Fruit fly (Drosophila melanogaster) whole organism, prepupa: ENCODE results near the gene RpL7-like.
A peak's percentile ranks its signal among the peaks of the same experiment; 100 is the strongest.

Experiments used
- CG10669 ChIP-seq: fragments of 200-800 bp; sonication (Bioruptor generic); optimal IDR thresholded peaks from 3 replicates; lab custom pipeline; 2018; ENCODE audit warnings: missing biosample characterization, mild to moderate bottlenecking, missing genetic modification characterization, moderate library complexity
- CG11294 ChIP-seq: fragments of 200-800 bp; sonication (Bioruptor generic); IDR thresholded peaks from 2 replicates; pipeline ENCODE4 v1.3.6; 2022; ENCODE audit warnings: missing biosample characterization, missing genetic modification characterization
- CG15336 ChIP-seq: fragments of 200-800 bp; sonication (Bioruptor generic); IDR thresholded peaks from 2 replicates; pipeline ENCODE4 v1.3.6; 2022; ENCODE audit warnings: missing biosample characterization, missing genetic modification characterization
- CG1621 ChIP-seq: fragments of 200-800 bp; sonication (Bioruptor generic); optimal IDR thresholded peaks from 3 replicates; lab custom pipeline; 2018; ENCODE audit warnings: missing biosample characterization, mild to moderate bottlenecking, missing genetic modification characterization
- CG16779 ChIP-seq: fragments of 200-800 bp; sonication (Bioruptor generic); optimal IDR thresholded peaks from 3 replicates; lab custom pipeline; 2017; ENCODE audit warnings: missing biosample characterization, mild to moderate bottlenecking, missing genetic modification characterization
- CG31627 ChIP-seq: fragments of 200-800 bp; sonication (Bioruptor generic); optimal IDR thresholded peaks from 3 replicates; lab custom pipeline; 2016; ENCODE audit warnings: missing biosample characterization, missing genetic modification characterization
- CG32006 ChIP-seq: fragments of 200-800 bp; sonication (Bioruptor generic); optimal IDR thresholded peaks from 3 replicates; lab custom pipeline; 2017; ENCODE audit warnings: missing biosample characterization, mild to moderate bottlenecking, missing genetic modification characterization
- CG34406 ChIP-seq: fragments of 200-800 bp; sonication (Bioruptor generic); optimal IDR thresholded peaks from 3 replicates; lab custom pipeline; 2016; ENCODE audit warnings: missing biosample characterization, missing genetic modification characterization
- CG3919 ChIP-seq: fragments of 200-800 bp; sonication (Bioruptor generic); optimal IDR thresholded peaks from 3 replicates; lab custom pipeline; 2016; ENCODE audit warnings: missing biosample characterization, missing genetic modification characterization
- CG4318 ChIP-seq: fragments of 200-800 bp; sonication (Bioruptor generic); optimal IDR thresholded peaks from 3 replicates; lab custom pipeline; 2017; ENCODE audit warnings: missing biosample characterization, mild to moderate bottlenecking, missing genetic modification characterization
- CG6163 ChIP-seq: fragments of 200-800 bp; sonication (Bioruptor generic); IDR thresholded peaks from 3 replicates; pipeline ENCODE4 v1.3.6; 2022; ENCODE audit warnings: missing biosample characterization, missing genetic modification characterization
- CG6276 ChIP-seq: fragments of 200-800 bp; sonication (Bioruptor generic); optimal IDR thresholded peaks from 2 replicates; lab custom pipeline; 2017; ENCODE audit warnings: missing biosample characterization, mild to moderate bottlenecking, missing genetic modification characterization
- CG6792 ChIP-seq: fragments of 200-800 bp; sonication (Bioruptor generic); optimal IDR thresholded peaks from 3 replicates; lab custom pipeline; 2016; ENCODE audit warnings: missing biosample characterization, missing genetic modification characterization
- CG6808 ChIP-seq: fragments of 200-800 bp; sonication (Bioruptor generic); optimal IDR thresholded peaks from 3 replicates; lab custom pipeline; 2017; ENCODE audit warnings: missing biosample characterization, missing genetic modification characterization, mild to moderate bottlenecking, moderate library complexity, missing genetic modification reagents
- CG6854 ChIP-seq: fragments of 200-800 bp; sonication (Bioruptor generic); optimal IDR thresholded peaks from 2 replicates; lab custom pipeline; 2017; ENCODE audit warnings: missing biosample characterization, mild to moderate bottlenecking, missing genetic modification characterization
- CG7368 ChIP-seq: fragments of 200-800 bp; sonication (Bioruptor generic); optimal IDR thresholded peaks from 3 replicates; lab custom pipeline; 2016; ENCODE audit warnings: missing biosample characterization, missing genetic modification characterization
- CG8632 ChIP-seq: fragments of 200-800 bp; sonication (Bioruptor generic); optimal IDR thresholded peaks from 3 replicates; lab custom pipeline; 2016; ENCODE audit warnings: missing biosample characterization, missing genetic modification characterization
- CG9139 ChIP-seq: fragments of 200-800 bp; sonication (Bioruptor generic); optimal IDR thresholded peaks from 3 replicates; lab custom pipeline; 2017; ENCODE audit warnings: missing biosample characterization, mild to moderate bottlenecking, missing genetic modification characterization
- Eip75B ChIP-seq: fragments of 200-800 bp; sonication (Bioruptor generic); optimal IDR thresholded peaks from 3 replicates; lab custom pipeline; 2016; ENCODE audit warnings: missing biosample characterization, missing genetic modification characterization
- Eip78C ChIP-seq: fragments of 200-800 bp; sonication (Bioruptor generic); peaks from one replicate; lab custom pipeline; 2016; ENCODE audit warnings: missing biosample characterization, missing genetic modification characterization
- Ets21C ChIP-seq: fragments of 200-800 bp; sonication (Bioruptor generic); optimal IDR thresholded peaks from 3 replicates; lab custom pipeline; 2016; ENCODE audit warnings: missing biosample characterization, missing genetic modification characterization
- Gug ChIP-seq: fragments of 200-800 bp; sonication (Bioruptor generic); IDR thresholded peaks from 2 replicates; pipeline ENCODE4 v1.3.6; 2022; ENCODE audit warnings: missing biosample characterization, missing genetic modification characterization
- Hr38 ChIP-seq: sonication (Bioruptor generic); optimal IDR thresholded peaks from 2 replicates; lab custom pipeline; 2016; ENCODE audit warnings: missing biosample characterization, missing genetic modification characterization
- Hr39 ChIP-seq: fragments of 200-800 bp; sonication (Bioruptor generic); optimal IDR thresholded peaks from 2 replicates; lab custom pipeline; 2016; ENCODE audit warnings: missing biosample characterization, missing genetic modification characterization
- Hr4 ChIP-seq: fragments of 200-800 bp; sonication (Bioruptor generic); optimal IDR thresholded peaks from 3 replicates; lab custom pipeline; 2016; ENCODE audit warnings: missing biosample characterization, missing genetic modification characterization
- Lpt ChIP-seq: fragments of 200-800 bp; sonication (Bioruptor generic); optimal IDR thresholded peaks from 3 replicates; lab custom pipeline; 2016; ENCODE audit warnings: missing biosample characterization, missing genetic modification characterization
- OdsH ChIP-seq: fragments of 200-800 bp; sonication (Bioruptor generic); optimal IDR thresholded peaks from 3 replicates; lab custom pipeline; 2016; ENCODE audit warnings: missing biosample characterization, missing genetic modification characterization
- Smox ChIP-seq: fragments of 200-800 bp; sonication (Bioruptor generic); optimal IDR thresholded peaks from 3 replicates; lab custom pipeline; 2016; ENCODE audit warnings: missing biosample characterization, missing genetic modification characterization
- Sox102F ChIP-seq: fragments of 200-800 bp; sonication (Bioruptor generic); optimal IDR thresholded peaks from 2 replicates; lab custom pipeline; 2016; ENCODE audit warnings: missing biosample characterization, mild to moderate bottlenecking, missing genetic modification characterization
- Sox14 ChIP-seq: fragments of 200-800 bp; sonication (Bioruptor generic); optimal IDR thresholded peaks from 3 replicates; lab custom pipeline; 2016; ENCODE audit warnings: missing biosample characterization, missing genetic modification characterization
- achi ChIP-seq: fragments of 200-800 bp; sonication (Bioruptor generic); optimal IDR thresholded peaks from 3 replicates; lab custom pipeline; 2016; ENCODE audit warnings: missing biosample characterization, missing genetic modification characterization
- cyc ChIP-seq: fragments of 200-800 bp; sonication (Bioruptor generic); optimal IDR thresholded peaks from 3 replicates; lab custom pipeline; 2016; ENCODE audit warnings: missing biosample characterization, missing genetic modification characterization
- dac ChIP-seq: fragments of 200-800 bp; sonication (Bioruptor generic); optimal IDR thresholded peaks from 2 replicates; lab custom pipeline; 2017; ENCODE audit warnings: missing biosample characterization, mild to moderate bottlenecking, missing genetic modification characterization
- dsx ChIP-seq: fragments of 200-800 bp; optimal IDR thresholded peaks from 3 replicates; lab custom pipeline; 2019; ENCODE audit warnings: missing biosample characterization, mild to moderate bottlenecking, missing genetic modification characterization, moderate library complexity; ENCODE audit not compliant: poor library complexity, severe bottlenecking
- eg ChIP-seq: fragments of 200-800 bp; sonication (Bioruptor generic); IDR thresholded peaks from 3 replicates; pipeline ENCODE4 v1.3.6; 2022; ENCODE audit warnings: missing biosample characterization, missing genetic modification characterization
- esn ChIP-seq: fragments of 200-800 bp; sonication (Bioruptor generic); optimal IDR thresholded peaks from 2 replicates; lab custom pipeline; 2016; ENCODE audit warnings: missing biosample characterization, mild to moderate bottlenecking, missing genetic modification characterization, moderate library complexity
- fd59A ChIP-seq: fragments of 200-800 bp; sonication (Bioruptor generic); optimal IDR thresholded peaks from 2 replicates; lab custom pipeline; 2017; ENCODE audit warnings: missing biosample characterization, mild to moderate bottlenecking, missing genetic modification characterization, missing genetic modification reagents
- fkh ChIP-seq: fragments of 200-800 bp; sonication (Bioruptor generic); optimal IDR thresholded peaks from 3 replicates; lab custom pipeline; 2017; ENCODE audit warnings: missing biosample characterization, mild to moderate bottlenecking, missing genetic modification characterization, moderate library complexity
- net ChIP-seq: fragments of 200-800 bp; sonication (Bioruptor generic); optimal IDR thresholded peaks from 3 replicates; lab custom pipeline; 2016; ENCODE audit warnings: missing biosample characterization, missing genetic modification characterization
- salr ChIP-seq, 2 experiments: fragments of 200-800 bp; sonication (Bioruptor generic); optimal IDR thresholded peaks; 3 replicates each; lab custom pipeline; 2016 to 2018; ENCODE audit warnings: missing biosample characterization in 2 of 2, missing genetic modification characterization in 2 of 2, mild to moderate bottlenecking in 1 of 2
- ss ChIP-seq, 2 experiments: fragments of 200-800 bp; sonication (Bioruptor generic); optimal IDR thresholded peaks; 2 replicates in 1 of 2; 3 replicates in 1 of 2; lab custom pipeline; 2017 to 2018; ENCODE audit warnings: mild to moderate bottlenecking in 2 of 2, missing biosample characterization in 2 of 2, missing genetic modification characterization in 2 of 2, moderate library complexity in 1 of 2
- svp ChIP-seq: fragments of 200-800 bp; sonication (Bioruptor generic); peaks from one replicate; lab custom pipeline; 2016; ENCODE audit warnings: missing biosample characterization, missing genetic modification characterization
- topi ChIP-seq: fragments of 200-800 bp; sonication (Bioruptor generic); optimal IDR thresholded peaks from 3 replicates; lab custom pipeline; 2016; ENCODE audit warnings: missing biosample characterization, missing genetic modification characterization
- vri ChIP-seq: fragments of 200-800 bp; sonication (Bioruptor generic); optimal IDR thresholded peaks from 3 replicates; lab custom pipeline; 2016; ENCODE audit warnings: missing biosample characterization, mild to moderate bottlenecking, missing genetic modification characterization

The RpL7-like gene

DNA sequence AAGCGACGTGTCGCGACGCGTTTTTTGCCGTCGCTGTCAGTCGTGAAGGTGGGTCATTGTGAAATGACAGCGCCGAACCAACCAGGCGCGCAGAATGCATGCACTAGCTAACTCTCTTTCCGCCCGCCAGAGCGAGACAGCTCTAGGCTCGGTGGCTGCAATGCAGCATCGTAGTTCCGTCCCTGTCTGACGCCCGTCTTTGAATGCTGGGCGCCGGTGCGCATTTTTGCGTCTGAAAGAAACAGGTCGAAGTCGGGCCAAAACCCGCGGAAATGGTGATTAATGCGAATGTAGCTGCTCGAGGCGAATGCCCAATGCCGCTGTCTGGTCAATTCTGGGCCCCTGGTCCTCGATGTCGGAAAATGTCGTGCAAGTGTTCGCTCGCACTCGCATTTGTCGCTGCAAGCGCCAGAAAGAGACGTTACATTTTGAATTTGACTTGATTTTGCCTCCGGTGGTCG, 48.8 kb upstream of the RpL7-like start (continued):
- TF ChIP-seq Smox (GFP tag; lab: Kevin White, UChicago) (peak; percentile 66), fkh (GFP tag; lab: Kevin White, UChicago) (peak; percentile 80), esn (GFP tag; lab: Kevin White, UChicago) (peak; percentile 53), achi (peak; percentile 43), fd59A (peak; percentile 27), CG11294 (GFP tag; lab: Robert Waterston, UW) (no peak), Hr39 (GFP tag; lab: Kevin White, UChicago) (no peak), CG4318 (no peak), cyc (GFP tag; lab: Kevin White, UChicago) (peak; percentile 35), CG6854 (GFP tag; lab: Kevin White, UChicago) (peak; percentile 90), eg (GFP tag; lab: Robert Waterston, UW) (no peak), salr (GFP tag; optimal IDR thresholded peaks at IDR 0.05; lab: Kevin White, UChicago) (peak; percentile 34 to 37), CG34406 (peak; percentile 31), CG7368 (GFP tag; lab: Kevin White, UChicago) (peak; percentile 56), CG10669 (GFP tag; lab: Kevin White, UChicago) (peak; percentile 66), vri (GFP tag; lab: Kevin White, UChicago) (no peak), CG6163 (GFP tag; lab: Robert Waterston, UW) (no peak), CG6792 (GFP tag; lab: Kevin White, UChicago) (peak; percentile 7), Ets21C (GFP tag; lab: Kevin White, UChicago) (peak; percentile 18), CG1621 (tag; lab: Kevin White, UChicago) (peak; percentile 80), CG6808 (GFP tag; lab: Kevin White, UChicago) (peak; percentile 82), ss (GFP tag; optimal IDR thresholded peaks at IDR 0.05; lab: Kevin White, UChicago) (peak; percentile 86), net (GFP tag; lab: Kevin White, UChicago) (peak; percentile 75)

DNA sequence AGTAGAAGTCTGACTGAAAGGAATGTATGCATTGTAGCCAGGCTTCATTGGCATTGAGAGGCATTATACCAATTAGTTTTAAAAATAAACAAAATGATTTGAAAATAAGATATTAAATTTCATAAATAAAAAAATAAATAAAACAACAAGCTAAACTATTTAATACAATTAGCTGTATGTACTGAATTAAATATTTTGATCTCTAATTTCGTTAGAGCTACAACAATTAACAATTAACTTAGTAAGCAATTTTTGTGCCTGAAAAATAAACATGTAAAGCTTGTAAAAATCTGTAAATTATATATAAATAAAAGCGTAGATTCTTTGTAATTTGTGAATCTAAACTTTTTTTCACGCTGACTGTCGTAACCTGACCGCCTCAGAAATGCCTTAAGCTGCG, 48.3 kb upstream of the RpL7-like start, which contains the start of gene Rh5:
Rh5 (plus strand) TSS at position 301 of the 400 bp plus-strand sequence.
- TF ChIP-seq CG6854 (GFP tag; lab: Kevin White, UChicago) (no peak), dac (GFP tag; lab: Kevin White, UChicago) (no peak), topi (no peak), ss (GFP tag; optimal IDR thresholded peaks at IDR 0.05; lab: Kevin White, UChicago) (no peak), vri (GFP tag; lab: Kevin White, UChicago) (no peak), CG8632 (GFP tag; lab: Kevin White, UChicago) (no peak), CG1621 (tag; lab: Kevin White, UChicago) (no peak), eg (GFP tag; lab: Robert Waterston, UW) (no peak), CG9139 (GFP tag; lab: Kevin White, UChicago) (no peak), dsx (GFP tag; lab: Kevin White, UChicago) (no peak), CG31627 (GFP tag; lab: Kevin White, UChicago) (no peak), OdsH (no peak), Gug (no peak), CG4318 (no peak), cyc (GFP tag; lab: Kevin White, UChicago) (no peak), esn (GFP tag; lab: Kevin White, UChicago) (no peak), CG32006 (GFP tag; lab: Kevin White, UChicago) (no peak), CG6792 (GFP tag; lab: Kevin White, UChicago) (no peak), Sox102F (GFP tag; lab: Kevin White, UChicago) (no peak), CG15336 (no peak)

DNA sequence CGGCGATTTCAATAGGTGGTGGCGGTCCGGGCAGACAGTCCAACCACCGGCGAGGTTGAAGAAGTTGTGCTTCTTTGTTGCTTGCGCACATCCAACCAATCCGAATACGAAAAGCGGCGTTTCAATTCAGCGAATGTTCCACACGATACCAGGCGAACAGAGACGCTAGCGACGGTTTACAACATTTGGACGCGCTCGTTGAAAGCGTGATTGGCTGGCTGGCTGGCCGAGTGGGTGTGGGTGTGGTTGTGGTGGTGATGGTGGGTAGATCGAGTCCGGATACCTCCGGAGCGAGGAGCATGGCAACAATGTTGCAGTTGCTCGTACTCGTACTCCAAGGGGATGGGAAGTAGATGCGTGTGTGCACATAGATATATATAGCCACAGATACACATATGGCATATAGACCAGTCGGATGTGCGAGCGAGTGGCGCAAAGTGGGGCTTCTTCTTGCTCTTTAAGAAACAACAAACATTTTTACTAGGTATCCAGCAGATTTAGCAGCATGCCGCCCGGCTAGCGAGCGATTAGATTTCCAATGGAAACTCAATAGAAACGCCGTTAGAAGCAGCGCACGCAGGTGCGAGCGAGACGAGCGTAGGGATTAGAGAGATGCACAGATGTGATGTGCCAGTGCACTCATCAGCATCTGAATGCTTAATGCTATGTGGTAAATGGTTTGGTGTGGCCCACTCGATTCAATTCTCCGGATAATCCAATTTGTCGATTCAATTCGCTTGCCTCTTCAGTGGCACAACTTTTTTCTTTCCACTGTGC, 45.8 kb upstream of the RpL7-like start:
- peak; percentile 21 to 56 for TF ChIP-seq ss (GFP tag; optimal IDR thresholded peaks at IDR 0.05; lab: Kevin White, UChicago)
- peak; percentile 56 for TF ChIP-seq Sox14 (GFP tag; lab: Kevin White, UChicago)
- TF ChIP-seq CG4318 = no peak
- TF ChIP-seq Lpt (GFP tag; lab: Kevin White, UChicago) = peak; percentile 69
- peak; percentile 33 for TF ChIP-seq CG3919 (GFP tag; lab: Kevin White, UChicago)
- TF ChIP-seq Hr4 (GFP tag; lab: Kevin White, UChicago) = no peak
- TF ChIP-seq fkh (GFP tag; lab: Kevin White, UChicago) = peak; percentile 58
- peak; percentile 91 for TF ChIP-seq svp (GFP tag; lab: Kevin White, UChicago)
- TF ChIP-seq dsx (GFP tag; lab: Kevin White, UChicago) = peak; percentile 100
- peak; percentile 31 for TF ChIP-seq CG9139 (GFP tag; lab: Kevin White, UChicago)
- peak; percentile 9 for TF ChIP-seq Eip75B (GFP tag; lab: Kevin White, UChicago)
- TF ChIP-seq CG31627 (GFP tag; lab: Kevin White, UChicago) = no peak
- TF ChIP-seq CG6276 (GFP tag; lab: Kevin White, UChicago) = peak; percentile 17
- no peak for TF ChIP-seq CG11294 (GFP tag; lab: Robert Waterston, UW)
- TF ChIP-seq CG6854 (GFP tag; lab: Kevin White, UChicago) = peak; percentile 67
- peak; percentile 68 for TF ChIP-seq Eip78C (GFP tag; lab: Kevin White, UChicago)
- peak; percentile 88 for TF ChIP-seq CG1621 (tag; lab: Kevin White, UChicago)
- peak; percentile 16 for TF ChIP-seq CG16779 (tag; lab: Kevin White, UChicago)
- no peak for TF ChIP-seq CG10669 (GFP tag; lab: Kevin White, UChicago)
- no peak for TF ChIP-seq Hr38 (GFP tag; lab: Kevin White, UChicago)
